Worm (Caenorhabditis elegans) whole organism, late embryonic: ENCODE data around the gene mrps-5.

ENCODE experiments used
- ama-1 ChIP-seq: fragments of 150-350 bp; optimal IDR thresholded peaks from 2 replicates; lab custom pipeline; 2014
- ceh-2 ChIP-seq: sonication (generic microtip); optimal IDR thresholded peaks from 2 replicates; lab custom pipeline; 2016; ENCODE audit warnings: missing genotype, missing genetic modification characterization, missing compliant biosample characterization
- hlh-15 ChIP-seq: sonication (generic microtip); optimal IDR thresholded peaks from 2 replicates; lab custom pipeline; 2016; ENCODE audit warnings: missing genetic modification characterization, missing compliant biosample characterization
- hlh-30 ChIP-seq: sonication (generic microtip); optimal IDR thresholded peaks from 2 replicates; lab custom pipeline; 2017; ENCODE audit warnings: antibody characterized with exemption, missing genetic modification characterization, missing compliant biosample characterization; ENCODE audit not compliant: insufficient read depth
- pag-3 ChIP-seq: sonication (generic microtip); optimal IDR thresholded peaks from 2 replicates; lab custom pipeline; 2016; ENCODE audit warnings: missing compliant biosample characterization, missing genetic modification characterization, borderline replicate concordance
- pax-1 ChIP-seq: fragments of 150-350 bp; optimal IDR thresholded peaks from 2 replicates; lab custom pipeline; 2014; ENCODE audit warnings: missing biosample characterization, missing genetic modification characterization
- sox-4 ChIP-seq: sonication (generic microtip); optimal IDR thresholded peaks from 2 replicates; lab custom pipeline; 2017; ENCODE audit warnings: mild to moderate bottlenecking, missing genetic modification characterization, inconsistent platforms, missing compliant biosample characterization

DNA sequence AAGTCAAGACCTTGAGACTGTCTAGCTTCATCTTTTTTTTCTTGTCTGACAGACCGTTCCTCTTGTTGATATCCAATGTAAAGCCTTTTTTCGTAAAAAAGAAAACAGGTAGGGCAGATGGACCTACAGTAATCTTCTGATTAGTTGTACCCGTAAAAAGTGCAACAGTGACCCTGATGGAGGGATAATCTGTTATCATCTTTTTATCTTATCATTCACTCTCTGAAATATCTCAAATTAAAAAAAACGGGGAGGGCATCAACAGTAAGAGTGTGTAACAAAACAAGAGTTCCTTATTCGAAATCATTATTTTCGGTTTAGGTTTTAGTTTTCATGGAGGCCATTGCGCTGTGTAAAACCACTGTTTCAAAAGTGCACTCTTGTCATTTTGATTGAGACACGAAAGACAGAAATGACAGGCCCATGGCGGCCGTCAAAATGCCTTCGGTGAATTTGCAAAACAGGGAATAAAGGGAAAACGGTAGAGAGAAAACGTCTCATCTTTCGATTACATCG is 29.6 kb upstream of the mrps-5 start:
- TF ChIP-seq ceh-2 (tag; lab: Kevin White, UChicago): no peak
- TF ChIP-seq hlh-30 (tag; lab: Kevin White, UChicago): no peak
- TF ChIP-seq sox-4 (tag; lab: Kevin White, UChicago): no peak
- no peak for TF ChIP-seq ama-1 (lab: Kevin White, UChicago)
- no peak for TF ChIP-seq hlh-15 (tag; lab: Kevin White, UChicago)
- TF ChIP-seq pax-1: no peak
- no peak for TF ChIP-seq pag-3 (tag; lab: Kevin White, UChicago)
